Worm (Caenorhabditis elegans) whole organism, L4 larva: ENCODE measurements around the gene T08D10.4.

Experiments
- F10B5.3 ChIP-seq: sonication (generic microtip); optimal IDR thresholded peaks from 2 replicates; lab custom pipeline; 2016; ENCODE audit warnings: mild to moderate bottlenecking, missing genetic modification characterization, missing compliant biosample characterization
- Y48G9A.11 ChIP-seq: fragments of 200-800 bp; sonication (Bioruptor generic); IDR thresholded peaks from 2 replicates; pipeline ENCODE4 v1.3.6; 2022; ENCODE audit warnings: missing genetic modification reagents, missing genetic modification characterization, missing compliant biosample characterization
- daf-12 ChIP-seq: fragments of 150-350 bp; optimal IDR thresholded peaks from 2 replicates; lab custom pipeline; 2014; ENCODE audit warnings: missing biosample characterization, missing genetic modification reagents, missing genetic modification characterization
- dpl-1 ChIP-seq: fragments of 150-350 bp; optimal IDR thresholded peaks from 2 replicates; lab custom pipeline; 2014; ENCODE audit warnings: missing biosample characterization, missing genetic modification reagents, missing genetic modification characterization
- egl-27 ChIP-seq: sonication (generic microtip); optimal IDR thresholded peaks from 3 replicates; lab custom pipeline; 2017; ENCODE audit warnings: missing biosample characterization, missing genetic modification reagents, missing genetic modification characterization
- lim-7 ChIP-seq: fragments of 200-800 bp; sonication (Bioruptor generic); IDR thresholded peaks from 2 replicates; pipeline ENCODE4 v1.3.6; 2022; ENCODE audit warnings: missing genetic modification characterization, missing compliant biosample characterization
- lin-38 ChIP-seq: fragments of 200-800 bp; sonication (Bioruptor generic); IDR thresholded peaks from 2 replicates; pipeline ENCODE4 v1.3.6; 2022; ENCODE audit warnings: missing genetic modification reagents, missing genetic modification characterization, missing compliant biosample characterization
- mdl-1 ChIP-seq, 2 experiments: fragments of 150-350 bp in 1 of 2; sonication (generic microtip) in 1 of 2; optimal IDR thresholded peaks; 2 replicates each; lab custom pipeline; 2014 to 2017; ENCODE audit warnings: missing biosample characterization in 2 of 2, missing genetic modification characterization in 2 of 2
- nhr-237 ChIP-seq: sonication (generic microtip); optimal IDR thresholded peaks from 2 replicates; lab custom pipeline; 2017; ENCODE audit warnings: missing biosample characterization, missing genetic modification characterization
- nhr-76 ChIP-seq: fragments of 150-350 bp; optimal IDR thresholded peaks from 2 replicates; lab custom pipeline; 2014; ENCODE audit warnings: missing biosample characterization, missing genetic modification characterization

- TF ChIP-seq F10B5.3: no peak
- TF ChIP-seq lin-38 (GFP tag; lab: Robert Waterston, UW): no peak
- TF ChIP-seq Y48G9A.11 (GFP tag; lab: Robert Waterston, UW): no peak
- TF ChIP-seq mdl-1 (tag; optimal IDR thresholded peaks at IDR 0.05; lab: Kevin White, UChicago): no peak
- no peak for TF ChIP-seq lim-7
- TF ChIP-seq nhr-237: no peak
- TF ChIP-seq dpl-1 (GFP tag; lab: Kevin White, UChicago): no peak
- TF ChIP-seq nhr-76 (tag; lab: Kevin White, UChicago): no peak
- no peak for TF ChIP-seq daf-12 (tag; lab: Kevin White, UChicago)
- no peak for TF ChIP-seq egl-27 (tag; lab: Kevin White, UChicago)
Observed at ce11 chrX:11994484-11994883, 41.4 kb upstream of the T08D10.4 start, which contains the start of gene C49F5.7.
